Fruit fly (Drosophila melanogaster): ENCODE data around the gene CG43153.

Gene CG43153

dm6 chr2L:11498839-11499238, 23.7 kb downstream of the CG43153 start, which contains the start of gene Cog8 (continued):
- TF ChIP-seq pzg (GFP tag; optimal IDR thresholded peaks at IDR 0.05) (peak; percentile 50), Med (GFP tag) (peak; percentile 91), sqz (GFP tag; optimal IDR thresholded peaks at IDR 0.05) (no peak), CTCF (GFP tag; optimal IDR thresholded peaks at IDR 0.05) (no peak), CG1603 (tag; optimal IDR thresholded peaks at IDR 0.05) (peak; percentile 68), CG10959 (GFP tag; IDR thresholded peaks at IDR 0.05) (no peak), CG1602 (GFP tag; optimal IDR thresholded peaks at IDR 0.05) (peak; percentile 45), CG12659 (GFP tag; optimal IDR thresholded peaks at IDR 0.05) (peak; percentile 57), tx (GFP tag; optimal IDR thresholded peaks at IDR 0.05) (peak; percentile 33), ac (GFP tag; optimal IDR thresholded peaks at IDR 0.05) (no peak), CG6683 (GFP tag; optimal IDR thresholded peaks at IDR 0.05) (no peak), CG9609 (GFP tag; optimal IDR thresholded peaks at IDR 0.05) (peak; percentile 73), peb (GFP tag; IDR thresholded peaks at IDR 0.05) (no peak), org-1 (GFP tag; optimal IDR thresholded peaks at IDR 0.05) (no peak), CrebB (tag; optimal IDR thresholded peaks at IDR 0.05) (no peak), dati (GFP tag; IDR thresholded peaks at IDR 0.05) (no peak), vvl (GFP tag; IDR thresholded peaks at IDR 0.05) (peak; percentile 22; the same call in 1 of the 2 replicates), CG8290 (GFP tag; optimal IDR thresholded peaks at IDR 0.05) (no peak), CG8290 (tag; optimal IDR thresholded peaks at IDR 0.05) (no peak), CG9797 (GFP tag; optimal IDR thresholded peaks at IDR 0.05) (peak; percentile 4), Vsx1 (GFP tag; optimal IDR thresholded peaks at IDR 0.05) (no peak), CG12104 (GFP tag; optimal IDR thresholded peaks at IDR 0.05) (no peak), CG1024 (GFP tag; IDR thresholded peaks at IDR 0.05) (no peak), Hand (GFP tag; optimal IDR thresholded peaks at IDR 0.05) (no peak), dmrt11E (tag; optimal IDR thresholded peaks at IDR 0.05) (peak; percentile 48), fd102C (GFP tag; optimal IDR thresholded peaks at IDR 0.05) (no peak), lola (GFP tag; optimal IDR thresholded peaks at IDR 0.05) (peak in 1 of 3 experiments; percentile 46), CG2678 (tag; optimal IDR thresholded peaks at IDR 0.05) (peak; percentile 31), CG7745 (tag; optimal IDR thresholded peaks at IDR 0.05) (no peak), toy (GFP tag; IDR thresholded peaks at IDR 0.05) (no peak), prd (optimal IDR thresholded peaks at IDR 0.05) (no peak), prd (GFP tag; IDR thresholded peaks at IDR 0.05) (peak; percentile 70), CG6854 (GFP tag; optimal IDR thresholded peaks at IDR 0.05) (no peak), Sry-β (GFP tag; optimal IDR thresholded peaks at IDR 0.05) (no peak), CG15479 (GFP tag; optimal IDR thresholded peaks at IDR 0.05) (no peak), Ets65A (GFP tag) (peak; percentile 93), CG7963 (GFP tag; IDR thresholded peaks at IDR 0.05; ENCODE audit: partially characterized antibody) (no peak), jing (GFP tag; optimal IDR thresholded peaks at IDR 0.05) (peak; percentile 11), hb (GFP tag; IDR thresholded peaks at IDR 0.05; ENCODE audit: partially characterized antibody) (no peak), CG17612 (GFP tag; IDR thresholded peaks at IDR 0.05) (peak; percentile 53; the same call in 1 of the 2 replicates), sug (tag; optimal IDR thresholded peaks at IDR 0.05) (peak; percentile 37), gem (tag; optimal IDR thresholded peaks at IDR 0.05) (peak; percentile 65), sim (GFP tag; IDR thresholded peaks at IDR 0.05) (no peak), Usf (GFP tag; optimal IDR thresholded peaks at IDR 0.05) (peak; percentile 18), yki (optimal IDR thresholded peaks at IDR 0.05) (no peak), CG15011 (GFP tag; optimal IDR thresholded peaks at IDR 0.05) (no peak), CG17802 (tag; optimal IDR thresholded peaks at IDR 0.05) (peak; percentile 9), p53 (GFP tag; optimal IDR thresholded peaks at IDR 0.05) (peak; percentile 23), CG2202 (tag; optimal IDR thresholded peaks at IDR 0.05) (no peak), CHES-1-like (GFP tag; optimal IDR thresholded peaks at IDR 0.05) (peak; percentile 54), mam (GFP tag; optimal IDR thresholded peaks at IDR 0.05) (peak; percentile 73), YL-1 (GFP tag; optimal IDR thresholded peaks at IDR 0.05) (peak; percentile 35), HLH3B (GFP tag; IDR thresholded peaks at IDR 0.05) (no peak)
